Worm (Caenorhabditis elegans): ENCODE measurements around the gene snpn-1.
"Not testable (repeated sequence)": the region's sequence is repeated elsewhere in the genome, so short reads cannot be mapped to it uniquely, and the experiment has no call there.

Gene snpn-1

ce11 chrIV:5089795-5090528 lies 881 bp downstream of the snpn-1 start:
- TF ChIP-seq ztf-18 (tag; optimal IDR thresholded peaks at IDR 0.05): peak; percentile 15
- peak; percentile 12 for TF ChIP-seq snpc-1.1 (tag; optimal IDR thresholded peaks at IDR 0.05; ENCODE audit: insufficient read depth)
- TF ChIP-seq ceh-91 (GFP tag; IDR thresholded peaks at IDR 0.05): peak; percentile 44; the same call in 1 of the 2 replicates
- TF ChIP-seq B0336.3 (GFP tag; IDR thresholded peaks at IDR 0.05): peak; percentile 43; the same call in 1 of the 2 replicates
- peak; percentile 27; the same call in 1 of the 2 replicates for TF ChIP-seq rcor-1 (GFP tag; IDR thresholded peaks at IDR 0.05)
- peak; percentile 14 for TF ChIP-seq ZK185.1 (tag; optimal IDR thresholded peaks at IDR 0.05; ENCODE audit: poor library complexity, severe bottlenecking)
- TF ChIP-seq hmg-1.2 (GFP tag; IDR thresholded peaks at IDR 0.05): peak; percentile 28; the same call in 1 of the 2 replicates
- peak; percentile 61; the same call in 1 of the 2 replicates for TF ChIP-seq madf-6 (GFP tag; IDR thresholded peaks at IDR 0.05)
- TF ChIP-seq cebp-1 (GFP tag; IDR thresholded peaks at IDR 0.05): not testable (repeated sequence)
- peak; percentile 18 for TF ChIP-seq cebp-1 (tag; optimal IDR thresholded peaks at IDR 0.05)
- TF ChIP-seq lin-54 (GFP tag; optimal IDR thresholded peaks at IDR 0.05): peak; percentile 16
- TF ChIP-seq dox-1 (GFP tag; IDR thresholded peaks at IDR 0.05): peak; percentile 54; the same call in 1 of the 2 replicates
- peak; percentile 26 for TF ChIP-seq snpc-3.4 (tag; optimal IDR thresholded peaks at IDR 0.05)
- TF ChIP-seq ekl-4 (GFP tag; IDR thresholded peaks at IDR 0.05): 0 out of 2 replicates have a peak, but pooled peaks have one; percentile 49
- TF ChIP-seq ztf-28 (GFP tag; IDR thresholded peaks at IDR 0.05): 0 out of 2 replicates have a peak, but pooled peaks have one; percentile 31
- 0 out of 2 replicates have a peak, but pooled peaks have one; percentile 8 for TF ChIP-seq madf-3 (GFP tag; IDR thresholded peaks at IDR 0.05)
- TF ChIP-seq Y53G8AR.9 (GFP tag; conservative IDR thresholded peaks at IDR 0.05): 0 out of 2 replicates have a peak, but pooled peaks have one; percentile 13
- peak; percentile 81 for TF ChIP-seq F49E8.2 (tag; optimal IDR thresholded peaks at IDR 0.05; ENCODE audit: insufficient read depth)
- peak; percentile 55; the same call in 1 of the 2 replicates for TF ChIP-seq D2030.7 (GFP tag; IDR thresholded peaks at IDR 0.05)
- peak; percentile 30 for TF ChIP-seq snpc-4 (GFP tag; optimal IDR thresholded peaks at IDR 0.05)
- TF ChIP-seq snpc-4 (tag; optimal IDR thresholded peaks at IDR 0.05): peak in 3 of 4 experiments; percentile 14 to 85 (median 81)
- TF ChIP-seq hsf-1 (GFP tag; IDR thresholded peaks at IDR 0.05): 0 out of 2 replicates have a peak, but pooled peaks have one; percentile 38
- TF ChIP-seq F33H1.4 (GFP tag; IDR thresholded peaks at IDR 0.05): peak; percentile 30
- peak; percentile 87 for TF ChIP-seq ceh-100 (GFP tag; IDR thresholded peaks at IDR 0.05)
- peak; percentile 61 for TF ChIP-seq lsl-1 (GFP tag; optimal IDR thresholded peaks at IDR 0.05)
- peak; percentile 29; the same call in 1 of the 2 replicates for TF ChIP-seq egrh-3 (GFP tag; IDR thresholded peaks at IDR 0.05)
- 0 out of 2 replicates have a peak, but pooled peaks have one; percentile 58 for TF ChIP-seq attf-6 (GFP tag; IDR thresholded peaks at IDR 0.05)
- peak; percentile 82 for TF ChIP-seq mcd-1 (GFP tag; IDR thresholded peaks at IDR 0.05)
- peak; percentile 61 for TF ChIP-seq nhr-80 (tag; optimal IDR thresholded peaks at IDR 0.05)
- TF ChIP-seq egl-44 (GFP tag; IDR thresholded peaks at IDR 0.05): 0 out of 2 replicates have a peak, but pooled peaks have one; percentile 10

DNA sequence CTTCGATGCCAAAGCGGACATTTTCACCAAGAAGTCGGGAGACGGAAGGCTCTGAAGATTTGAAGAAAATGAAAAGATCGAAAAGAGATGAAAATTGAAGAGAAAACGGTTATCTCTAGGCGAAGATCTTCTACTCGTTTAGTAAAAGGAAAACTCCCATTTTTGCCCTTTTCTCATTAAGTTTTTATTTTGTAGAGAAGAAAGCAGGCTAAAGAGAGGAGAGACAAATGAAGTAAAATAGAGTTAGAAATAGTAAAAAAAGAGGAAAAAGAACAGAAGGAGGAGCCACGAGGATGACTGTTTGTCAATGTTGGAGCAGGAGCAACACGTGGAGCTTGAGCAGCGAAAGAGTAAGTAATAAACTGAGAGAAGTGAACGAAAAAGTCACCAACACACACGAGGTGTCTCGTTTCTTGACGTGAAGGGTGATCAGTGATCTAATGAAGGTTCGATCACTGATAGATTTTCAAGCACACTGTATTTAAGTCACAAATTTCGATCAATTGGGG lies 2.0 kb downstream of the snpn-1 start, which contains the start of gene ivd-1:
TSS of gene ivd-1 (minus strand) at position 51 of the 509 bp plus-strand sequence.
- no peak for TF ChIP-seq efl-1 (GFP tag; optimal IDR thresholded peaks at IDR 0.05)
- TF ChIP-seq B0035.1 (tag; optimal IDR thresholded peaks at IDR 0.05): no peak
- TF ChIP-seq dpl-1 (GFP tag; optimal IDR thresholded peaks at IDR 0.05): no peak
- no peak for TF ChIP-seq cebp-1 (GFP tag; IDR thresholded peaks at IDR 0.05)
- peak; percentile 44 for TF ChIP-seq cebp-1 (tag; optimal IDR thresholded peaks at IDR 0.05)
- TF ChIP-seq let-607 (tag; optimal IDR thresholded peaks at IDR 0.05): peak; percentile 91 to 92
- peak; percentile 85 for TF ChIP-seq nhr-80 (tag; optimal IDR thresholded peaks at IDR 0.05)
- TF ChIP-seq attf-5 (GFP tag; optimal IDR thresholded peaks at IDR 0.05): peak; percentile 7
- TF ChIP-seq egl-44 (GFP tag; IDR thresholded peaks at IDR 0.05): 0 out of 2 replicates have a peak, but pooled peaks have one; percentile 37
- TF ChIP-seq ZK185.1 (tag; optimal IDR thresholded peaks at IDR 0.05; ENCODE audit: poor library complexity, severe bottlenecking): peak; percentile 48
- TF ChIP-seq tbp1 (GFP tag; optimal IDR thresholded peaks at IDR 0.05): peak; percentile 15
- no peak for TF ChIP-seq nhr-27 (tag; optimal IDR thresholded peaks at IDR 0.05)
- TF ChIP-seq nfyb-1 (GFP tag; IDR thresholded peaks at IDR 0.05): no peak
- TF ChIP-seq sdz-38 (tag; optimal IDR thresholded peaks at IDR 0.05): no peak
- peak; percentile 19; the same call in 1 of the 2 replicates for TF ChIP-seq dox-1 (GFP tag; IDR thresholded peaks at IDR 0.05)
- no peak for TF ChIP-seq mxl-1 (tag; optimal IDR thresholded peaks at IDR 0.05)
- TF ChIP-seq B0261.1 (tag; optimal IDR thresholded peaks at IDR 0.05): no peak
- no peak for TF ChIP-seq Y53G8AR.9 (GFP tag; conservative IDR thresholded peaks at IDR 0.05)
- 0 out of 2 replicates have a peak, but pooled peaks have one; percentile 22 for TF ChIP-seq mcd-1 (GFP tag; IDR thresholded peaks at IDR 0.05)
- no peak for TF ChIP-seq F57C9.4 (tag; optimal IDR thresholded peaks at IDR 0.05)
- no peak for TF ChIP-seq snpc-3.4 (tag; optimal IDR thresholded peaks at IDR 0.05)
- no peak for TF ChIP-seq tbx-9 (tag; optimal IDR thresholded peaks at IDR 0.05; ENCODE audit: borderline replicate concordance)

Data from whole organism, young adult.